Worm (Caenorhabditis elegans) whole organism, L3 larva: Measurements from ENCODE around the gene F45E1.5.
A peak's percentile ranks its signal among the peaks of the same experiment; 100 is the strongest.

Experiments used
- aly-2 ChIP-seq: fragments of 150-350 bp; optimal IDR thresholded peaks from 2 replicates; lab custom pipeline; 2014; ENCODE audit warnings: missing biosample characterization, missing genetic modification characterization
- ama-1 ChIP-seq: fragments of 150-350 bp; optimal IDR thresholded peaks from 2 replicates; lab custom pipeline; 2018
- ceh-16 ChIP-seq: sonication (generic microtip); optimal IDR thresholded peaks from 2 replicates; lab custom pipeline; 2017; ENCODE audit warnings: missing biosample characterization, missing genetic modification characterization
- ceh-28 ChIP-seq: fragments of 150-350 bp; optimal IDR thresholded peaks from 2 replicates; lab custom pipeline; 2014; ENCODE audit warnings: missing biosample characterization, missing genetic modification reagents, missing genetic modification characterization
- ceh-82 ChIP-seq: fragments of 150-350 bp; optimal IDR thresholded peaks from 2 replicates; lab custom pipeline; 2014; ENCODE audit warnings: missing biosample characterization, missing genetic modification characterization
- ceh-9 ChIP-seq: sonication (generic microtip); optimal IDR thresholded peaks from 2 replicates; lab custom pipeline; 2018; ENCODE audit warnings: missing biosample characterization, missing genetic modification characterization
- daf-12 ChIP-seq: fragments of 150-350 bp; optimal IDR thresholded peaks from 2 replicates; lab custom pipeline; 2014; ENCODE audit warnings: missing biosample characterization, missing genetic modification reagents, missing genetic modification characterization
- egl-27 ChIP-seq: sonication (generic microtip); optimal IDR thresholded peaks from 4 replicates; lab custom pipeline; 2017; ENCODE audit warnings: missing biosample characterization, missing genetic modification reagents, missing genetic modification characterization
- egl-5 ChIP-seq: fragments of 150-350 bp; optimal IDR thresholded peaks from 2 replicates; lab custom pipeline; 2017; ENCODE audit warnings: missing biosample characterization, missing genetic modification reagents, missing genetic modification characterization, inconsistent platforms
- elt-2 ChIP-seq: sonication (generic microtip); optimal IDR thresholded peaks from 2 replicates; lab custom pipeline; 2016; ENCODE audit warnings: missing genetic modification reagents, mild to moderate bottlenecking, missing genetic modification characterization, missing compliant biosample characterization
- elt-3 ChIP-seq, 3 experiments: fragments of 150-350 bp in 1 of 3; sonication (generic microtip) in 2 of 3; optimal IDR thresholded peaks; 2 replicates in 2 of 3; 4 replicates in 1 of 3; lab custom pipeline; 2014 to 2017; ENCODE audit warnings: missing biosample characterization in 3 of 3, missing genetic modification characterization in 3 of 3
- eor-1 ChIP-seq, 2 experiments: fragments of 150-350 bp; optimal IDR thresholded peaks; 2 replicates each; lab custom pipeline; 2014 to 2018; ENCODE audit warnings: missing biosample characterization in 2 of 2, missing genetic modification characterization in 2 of 2
- fkh-2 ChIP-seq: fragments of 150-350 bp; optimal IDR thresholded peaks from 2 replicates; lab custom pipeline; 2014; ENCODE audit warnings: missing biosample characterization, missing genetic modification reagents, missing genetic modification characterization
- fos-1 ChIP-seq: fragments of 150-350 bp; optimal IDR thresholded peaks from 2 replicates; lab custom pipeline; 2014; ENCODE audit warnings: missing biosample characterization, missing genetic modification characterization
- hmg-11 ChIP-seq: sonication (generic microtip); optimal IDR thresholded peaks from 2 replicates; lab custom pipeline; 2016; ENCODE audit warnings: missing genetic modification characterization, missing compliant biosample characterization
- jun-1 ChIP-seq: fragments of 150-350 bp; optimal IDR thresholded peaks from 2 replicates; lab custom pipeline; 2014; ENCODE audit warnings: missing biosample characterization, missing genetic modification reagents, missing genetic modification characterization
- lin-39 ChIP-seq: fragments of 150-350 bp; optimal IDR thresholded peaks from 2 replicates; lab custom pipeline; 2018; ENCODE audit warnings: missing biosample characterization, missing genetic modification reagents, missing genetic modification characterization
- lsy-12 ChIP-seq: sonication (generic microtip); optimal IDR thresholded peaks from 2 replicates; lab custom pipeline; 2016; ENCODE audit warnings: mild to moderate bottlenecking, missing genetic modification characterization, missing compliant biosample characterization
- mml-1 ChIP-seq: fragments of 150-350 bp; sonication (generic microtip); optimal IDR thresholded peaks from 3 replicates; lab custom pipeline; 2014; ENCODE audit warnings: missing biosample characterization, missing genetic modification characterization
- nfya-1 ChIP-seq: sonication (generic microtip); optimal IDR thresholded peaks from 2 replicates; lab custom pipeline; 2017; ENCODE audit warnings: missing genetic modification characterization, mild to moderate bottlenecking, missing compliant biosample characterization, antibody characterized with exemption, moderate library complexity; ENCODE audit not compliant: insufficient read depth
- nhr-23 ChIP-seq: fragments of 150-350 bp; optimal IDR thresholded peaks from 2 replicates; lab custom pipeline; 2014; ENCODE audit warnings: missing biosample characterization, missing genetic modification reagents, missing genetic modification characterization
- nhr-25 ChIP-seq: sonication (generic microtip); optimal IDR thresholded peaks from 2 replicates; lab custom pipeline; 2017; ENCODE audit warnings: missing biosample characterization, missing genetic modification characterization
- nhr-43 ChIP-seq: sonication (generic microtip); optimal IDR thresholded peaks from 2 replicates; lab custom pipeline; 2016; ENCODE audit warnings: mild to moderate bottlenecking, missing genetic modification characterization, missing compliant biosample characterization; ENCODE audit not compliant: poor library complexity, severe bottlenecking
- nhr-67 ChIP-seq: fragments of 150-350 bp; optimal IDR thresholded peaks from 2 replicates; lab custom pipeline; 2014; ENCODE audit warnings: missing biosample characterization, missing genetic modification characterization
- nhr-77 ChIP-seq: fragments of 150-350 bp; optimal IDR thresholded peaks from 2 replicates; lab custom pipeline; 2014; ENCODE audit warnings: missing biosample characterization, missing genetic modification characterization
- pha-4 ChIP-seq: fragments of 150-350 bp; optimal IDR thresholded peaks from 2 replicates; lab custom pipeline; 2014; ENCODE audit warnings: missing biosample characterization, missing genetic modification reagents, missing genetic modification characterization
- pqm-1 ChIP-seq: fragments of 150-350 bp; optimal IDR thresholded peaks from 2 replicates; lab custom pipeline; 2017; ENCODE audit warnings: missing biosample characterization, missing genetic modification characterization, inconsistent platforms
- skn-1 ChIP-seq: fragments of 150-350 bp; optimal IDR thresholded peaks from 2 replicates; lab custom pipeline; 2014; ENCODE audit warnings: missing biosample characterization, missing genetic modification characterization
- snpc-4 ChIP-seq: fragments of 150-350 bp; optimal IDR thresholded peaks from 2 replicates; lab custom pipeline; 2014; ENCODE audit warnings: missing biosample characterization, missing genetic modification characterization
- tbx-2 ChIP-seq: sonication (generic microtip); optimal IDR thresholded peaks from 2 replicates; lab custom pipeline; 2016; ENCODE audit warnings: mild to moderate bottlenecking, missing genetic modification characterization, missing compliant biosample characterization
- unc-39 ChIP-seq: sonication (generic microtip); optimal IDR thresholded peaks from 4 replicates; lab custom pipeline; 2017; ENCODE audit warnings: missing biosample characterization, missing genetic modification characterization
- unc-62 ChIP-seq: fragments of 150-350 bp; sonication (generic microtip); optimal IDR thresholded peaks from 4 replicates; lab custom pipeline; 2014; ENCODE audit warnings: missing biosample characterization, missing genetic modification reagents, missing genetic modification characterization
- zag-1 ChIP-seq: fragments of 150-350 bp; optimal IDR thresholded peaks from 2 replicates; lab custom pipeline; 2014; ENCODE audit warnings: missing biosample characterization, missing genetic modification characterization

The F45E1.5 gene

ce11 chrX:7956449-7956848 lies 20.1 kb upstream of the F45E1.5 start:
- TF ChIP-seq nhr-25 (no peak), ceh-82 (tag; lab: Kevin White, UChicago) (no peak), mml-1 (tag; lab: Kevin White, UChicago) (no peak), pqm-1 (tag; lab: Kevin White, UChicago) (no peak), ama-1 (lab: Kevin White, UChicago) (peak; percentile 9), skn-1 (tag; lab: Kevin White, UChicago) (no peak), nhr-77 (tag; lab: Kevin White, UChicago) (no peak), nhr-43 (tag; lab: Kevin White, UChicago) (peak; percentile 31), eor-1 (tag; optimal IDR thresholded peaks at IDR 0.05; lab: Kevin White, UChicago) (no peak), aly-2 (tag; lab: Kevin White, UChicago) (no peak), snpc-4 (no peak), ceh-28 (no peak), daf-12 (tag; lab: Kevin White, UChicago) (no peak), lsy-12 (tag; lab: Kevin White, UChicago) (peak; percentile 36), tbx-2 (no peak), unc-39 (tag; lab: Kevin White, UChicago) (no peak), fkh-2 (tag; lab: Kevin White, UChicago) (no peak), lin-39 (tag; lab: Kevin White, UChicago) (no peak)

- no peak for TF ChIP-seq unc-39 (tag; lab: Kevin White, UChicago)
- no peak for TF ChIP-seq hmg-11
- no peak for TF ChIP-seq egl-27 (tag; lab: Kevin White, UChicago)
- TF ChIP-seq eor-1 (tag; optimal IDR thresholded peaks at IDR 0.05; lab: Kevin White, UChicago) = no peak
- no peak for TF ChIP-seq egl-5 (tag; lab: Kevin White, UChicago)
- no peak for TF ChIP-seq nhr-43 (tag; lab: Kevin White, UChicago)
- no peak for TF ChIP-seq tbx-2
- TF ChIP-seq pqm-1 (tag; lab: Kevin White, UChicago) = no peak
- TF ChIP-seq, all 47 proteins: peak for 0
Observed at ce11 chrX:7958203-7958602, 18.3 kb upstream of the F45E1.5 start, which contains the start of gene sfxn-2. TSS of gene sfxn-2 (minus strand) at chrX:7958303.

- no peak for TF ChIP-seq egl-27 (tag; lab: Kevin White, UChicago)
Observed at ce11 chrX:7961623-7962022, 14.9 kb upstream of the F45E1.5 start, which contains the start of gene sem-5. TSS of gene sem-5 (minus strand) at chrX:7961723.

- TF ChIP-seq ceh-28 (peak; percentile 70), nhr-25 (peak; percentile 56), elt-2 (tag; lab: Kevin White, UChicago) (peak; percentile 99), jun-1 (tag; lab: Kevin White, UChicago) (peak; percentile 63), ceh-9 (tag; lab: Kevin White, UChicago) (no peak), pha-4 (peak; percentile 60), fos-1 (tag; lab: Kevin White, UChicago) (no peak), pqm-1 (tag; lab: Kevin White, UChicago) (peak; percentile 97), mml-1 (tag; lab: Kevin White, UChicago) (no peak), zag-1 (tag; lab: Kevin White, UChicago) (no peak), tbx-2 (no peak), skn-1 (tag; lab: Kevin White, UChicago) (peak; percentile 47), ceh-16 (tag; lab: Kevin White, UChicago) (no peak), nhr-23 (tag; lab: Kevin White, UChicago) (peak; percentile 55), lsy-12 (tag; lab: Kevin White, UChicago) (no peak), hmg-11 (peak; percentile 51), nhr-43 (tag; lab: Kevin White, UChicago) (no peak), lin-39 (tag; lab: Kevin White, UChicago) (peak; percentile 69), elt-3 (tag; optimal IDR thresholded peaks at IDR 0.05; lab: Kevin White, UChicago) (no peak), nhr-67 (no peak), nfya-1 (tag; lab: Kevin White, UChicago) (peak; percentile 38)
- TF ChIP-seq, all 47 proteins: peak for 11
Observed at ce11 chrX:7962056-7962485, 14.4 kb upstream of the F45E1.5 start.

- TF ChIP-seq pqm-1 (tag; lab: Kevin White, UChicago) (no peak), unc-62 (GFP tag; lab: Kevin White, UChicago) (peak; percentile 19)
Observed at ce11 chrX:7964022-7964421, 12.5 kb upstream of the F45E1.5 start.
